Worm (Caenorhabditis elegans) whole organism, L1 larva: Measurements from ENCODE around the gene H05C05.2.

Source experiments
- C34B4.2 ChIP-seq: sonication (generic microtip); optimal IDR thresholded peaks from 2 replicates; lab custom pipeline; 2017; ENCODE audit warnings: mild to moderate bottlenecking, missing genetic modification characterization, missing compliant biosample characterization
- aha-1 ChIP-seq: fragments of 150-350 bp; optimal IDR thresholded peaks from 2 replicates; lab custom pipeline; 2014; ENCODE audit warnings: missing biosample characterization, missing genetic modification characterization
- alr-1 ChIP-seq: fragments of 200-800 bp; sonication (Bioruptor generic); optimal IDR thresholded peaks from 2 replicates; lab custom pipeline; 2018; ENCODE audit warnings: borderline replicate concordance, mild to moderate bottlenecking, missing genetic modification characterization, missing compliant biosample characterization
- aly-2 ChIP-seq: fragments of 150-350 bp; optimal IDR thresholded peaks from 2 replicates; lab custom pipeline; 2014; ENCODE audit warnings: missing biosample characterization, missing genetic modification characterization
- ces-1 ChIP-seq: fragments of 150-350 bp; optimal IDR thresholded peaks from 2 replicates; lab custom pipeline; 2014; ENCODE audit warnings: missing biosample characterization, missing genetic modification reagents, missing genetic modification characterization
- fos-1 ChIP-seq: fragments of 150-350 bp; optimal IDR thresholded peaks from 2 replicates; lab custom pipeline; 2014; ENCODE audit warnings: missing biosample characterization, missing genetic modification characterization
- irx-1 ChIP-seq: sonication (generic microtip); optimal IDR thresholded peaks from 2 replicates; lab custom pipeline; 2016; ENCODE audit warnings: missing genetic modification characterization, missing compliant biosample characterization
- lin-39 ChIP-seq: fragments of 150-350 bp; optimal IDR thresholded peaks from 2 replicates; lab custom pipeline; 2014; ENCODE audit warnings: missing biosample characterization, missing genetic modification reagents, missing genetic modification characterization
- lir-3 ChIP-seq: sonication (generic microtip); optimal IDR thresholded peaks from 2 replicates; lab custom pipeline; 2016; ENCODE audit warnings: mild to moderate bottlenecking, missing genetic modification characterization, moderate library complexity, missing compliant biosample characterization; ENCODE audit not compliant: poor library complexity
- lsy-2 ChIP-seq, 2 experiments: fragments of 150-350 bp; optimal IDR thresholded peaks; 2 replicates each; lab custom pipeline; 2014; ENCODE audit warnings: missing biosample characterization in 2 of 2, missing genetic modification characterization in 2 of 2
- nhr-237 ChIP-seq: fragments of 150-350 bp; optimal IDR thresholded peaks from 2 replicates; lab custom pipeline; 2014; ENCODE audit warnings: missing biosample characterization, missing genetic modification characterization
- nhr-77 ChIP-seq: fragments of 150-350 bp; optimal IDR thresholded peaks from 2 replicates; lab custom pipeline; 2014; ENCODE audit warnings: missing biosample characterization, missing genetic modification characterization
- skn-1 ChIP-seq: fragments of 150-350 bp; optimal IDR thresholded peaks from 2 replicates; lab custom pipeline; 2014; ENCODE audit warnings: missing biosample characterization, missing genetic modification characterization
- unc-98 ChIP-seq: fragments of 200-800 bp; sonication (Bioruptor generic); IDR thresholded peaks from 2 replicates; pipeline ENCODE4 v1.3.6; 2022; ENCODE audit warnings: missing genetic modification characterization, missing compliant biosample characterization

ce11 chrIII:2918655-2919054, 46.8 kb downstream of the H05C05.2 start:
- TF ChIP-seq aly-2 (tag; lab: Kevin White, UChicago) (no peak), C34B4.2 (no peak), lin-39 (tag; lab: Kevin White, UChicago) (no peak), lsy-2 (tag; optimal IDR thresholded peaks at IDR 0.05; lab: Kevin White, UChicago) (no peak), ces-1 (GFP tag; lab: Kevin White, UChicago) (no peak), unc-98 (GFP tag; lab: Robert Waterston, UW) (no peak), irx-1 (tag; lab: Kevin White, UChicago) (no peak), lir-3 (tag; lab: Kevin White, UChicago) (no peak), alr-1 (tag; lab: Kevin White, UChicago) (no peak), skn-1 (tag; lab: Kevin White, UChicago) (no peak), fos-1 (tag; lab: Kevin White, UChicago) (no peak), nhr-77 (tag; lab: Kevin White, UChicago) (no peak), aha-1 (no peak), nhr-237 (tag; lab: Kevin White, UChicago) (no peak)
